Worm (Caenorhabditis elegans) whole organism, L3 larva: ENCODE results near the gene rap-2.

Source experiments
- ama-1 ChIP-seq: fragments of 150-350 bp; optimal IDR thresholded peaks from 2 replicates; lab custom pipeline; 2018
- ceh-82 ChIP-seq: fragments of 150-350 bp; optimal IDR thresholded peaks from 2 replicates; lab custom pipeline; 2014; ENCODE audit warnings: missing biosample characterization, missing genetic modification characterization
- elt-3 ChIP-seq, 3 experiments: fragments of 150-350 bp in 1 of 3; sonication (generic microtip) in 2 of 3; optimal IDR thresholded peaks; 2 replicates in 2 of 3; 4 replicates in 1 of 3; lab custom pipeline; 2014 to 2017; ENCODE audit warnings: missing biosample characterization in 3 of 3, missing genetic modification characterization in 3 of 3
- lin-39 ChIP-seq: fragments of 150-350 bp; optimal IDR thresholded peaks from 2 replicates; lab custom pipeline; 2018; ENCODE audit warnings: missing biosample characterization, missing genetic modification reagents, missing genetic modification characterization
- nfya-1 ChIP-seq: sonication (generic microtip); optimal IDR thresholded peaks from 2 replicates; lab custom pipeline; 2017; ENCODE audit warnings: missing genetic modification characterization, mild to moderate bottlenecking, missing compliant biosample characterization, antibody characterized with exemption, moderate library complexity; ENCODE audit not compliant: insufficient read depth
- nhr-237 ChIP-seq: fragments of 150-350 bp; optimal IDR thresholded peaks from 2 replicates; lab custom pipeline; 2014; ENCODE audit warnings: missing biosample characterization, missing genetic modification characterization
- nhr-76 ChIP-seq: fragments of 150-350 bp; sonication (generic microtip); optimal IDR thresholded peaks from 5 replicates; lab custom pipeline; 2014; ENCODE audit warnings: missing biosample characterization, missing genetic modification characterization
- nhr-77 ChIP-seq: fragments of 150-350 bp; optimal IDR thresholded peaks from 2 replicates; lab custom pipeline; 2014; ENCODE audit warnings: missing biosample characterization, missing genetic modification characterization
- unc-62 ChIP-seq: fragments of 150-350 bp; sonication (generic microtip); optimal IDR thresholded peaks from 4 replicates; lab custom pipeline; 2014; ENCODE audit warnings: missing biosample characterization, missing genetic modification reagents, missing genetic modification characterization
- ztf-11 ChIP-seq: fragments of 150-350 bp; optimal IDR thresholded peaks from 2 replicates; lab custom pipeline; 2014; ENCODE audit warnings: missing biosample characterization, missing genetic modification characterization

DNA sequence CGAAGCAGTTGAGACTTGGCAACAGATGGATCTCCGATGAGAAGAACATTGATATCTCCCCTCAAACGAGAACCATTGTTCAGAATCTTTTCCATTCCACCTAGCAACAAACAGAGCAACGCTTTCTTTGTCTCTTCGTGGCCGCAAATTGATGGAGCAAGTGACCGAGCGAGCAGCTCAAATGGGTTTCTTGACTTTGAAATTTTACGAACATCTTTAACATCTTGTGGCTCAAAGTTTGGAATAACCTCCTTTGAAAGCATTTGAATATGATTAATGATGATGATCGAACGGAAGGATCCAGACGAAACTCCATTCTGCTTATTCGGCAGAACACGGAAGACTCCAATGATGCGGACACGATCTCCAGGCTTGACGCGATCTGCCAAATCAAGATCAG, 5.5 kb downstream of the rap-2 start:
- TF ChIP-seq unc-62 (GFP tag; lab: Kevin White, UChicago) (no peak), ztf-11 (no peak), ama-1 (lab: Kevin White, UChicago) (no peak), ceh-82 (tag; lab: Kevin White, UChicago) (no peak), lin-39 (tag; lab: Kevin White, UChicago) (no peak), elt-3 (tag; optimal IDR thresholded peaks at IDR 0.05; lab: Kevin White, UChicago) (no peak), nhr-237 (tag; lab: Kevin White, UChicago) (no peak), nhr-77 (tag; lab: Kevin White, UChicago) (no peak), nhr-76 (tag; lab: Kevin White, UChicago) (no peak), nfya-1 (tag; lab: Kevin White, UChicago) (no peak)
